Worm (Caenorhabditis elegans) whole organism, midembryonic: Measurements from ENCODE around the gene C01F6.14.

Source experiments
- T22C8.4 ChIP-seq: fragments of 200-800 bp; sonication (Bioruptor generic); IDR thresholded peaks from 2 replicates; pipeline ENCODE4 v1.3.6; 2022; ENCODE audit warnings: missing genetic modification characterization, missing compliant biosample characterization
- cog-1 ChIP-seq: sonication (generic microtip); optimal IDR thresholded peaks from 2 replicates; lab custom pipeline; 2016; ENCODE audit warnings: missing genetic modification characterization, missing compliant biosample characterization
- flt-1 ChIP-seq: fragments of 200-800 bp; sonication (Bioruptor generic); IDR thresholded peaks from 2 replicates; pipeline ENCODE4 v1.3.6; 2022; ENCODE audit warnings: missing genetic modification characterization, missing compliant biosample characterization
- klf-2 ChIP-seq: fragments of 200-800 bp; sonication (Bioruptor generic); conservative IDR thresholded peaks from 2 replicates; pipeline ENCODE4 v1.3.6; 2022; ENCODE audit warnings: missing genetic modification reagents, missing genetic modification characterization, missing compliant biosample characterization
- med-1 ChIP-seq: sonication (generic microtip); optimal IDR thresholded peaks from 2 replicates; lab custom pipeline; 2017; ENCODE audit warnings: missing genetic modification characterization, mild to moderate bottlenecking, missing compliant biosample characterization, antibody characterized with exemption, missing genetic modification reagents; ENCODE audit not compliant: insufficient read depth
- ref-1 ChIP-seq: fragments of 200-800 bp; sonication (Bioruptor generic); conservative IDR thresholded peaks from 2 replicates; pipeline ENCODE4 v1.3.6; 2022; ENCODE audit warnings: missing genetic modification reagents, missing genetic modification characterization, missing compliant biosample characterization
- tab-1 ChIP-seq: fragments of 200-800 bp; sonication (Bioruptor generic); IDR thresholded peaks from 2 replicates; pipeline ENCODE4 v1.3.6; 2022; ENCODE audit warnings: missing genetic modification characterization, missing compliant biosample characterization
- ztf-23 ChIP-seq: fragments of 200-800 bp; sonication (Bioruptor generic); IDR thresholded peaks from 2 replicates; pipeline ENCODE4 v1.3.6; 2022; ENCODE audit warnings: missing genetic modification reagents, missing genetic modification characterization, missing compliant biosample characterization
- ztf-29 ChIP-seq: fragments of 200-800 bp; sonication (Bioruptor generic); IDR thresholded peaks from 2 replicates; pipeline ENCODE4 v1.3.6; 2022; ENCODE audit warnings: missing genetic modification reagents, missing genetic modification characterization, missing compliant biosample characterization

The C01F6.14 gene

DNA sequence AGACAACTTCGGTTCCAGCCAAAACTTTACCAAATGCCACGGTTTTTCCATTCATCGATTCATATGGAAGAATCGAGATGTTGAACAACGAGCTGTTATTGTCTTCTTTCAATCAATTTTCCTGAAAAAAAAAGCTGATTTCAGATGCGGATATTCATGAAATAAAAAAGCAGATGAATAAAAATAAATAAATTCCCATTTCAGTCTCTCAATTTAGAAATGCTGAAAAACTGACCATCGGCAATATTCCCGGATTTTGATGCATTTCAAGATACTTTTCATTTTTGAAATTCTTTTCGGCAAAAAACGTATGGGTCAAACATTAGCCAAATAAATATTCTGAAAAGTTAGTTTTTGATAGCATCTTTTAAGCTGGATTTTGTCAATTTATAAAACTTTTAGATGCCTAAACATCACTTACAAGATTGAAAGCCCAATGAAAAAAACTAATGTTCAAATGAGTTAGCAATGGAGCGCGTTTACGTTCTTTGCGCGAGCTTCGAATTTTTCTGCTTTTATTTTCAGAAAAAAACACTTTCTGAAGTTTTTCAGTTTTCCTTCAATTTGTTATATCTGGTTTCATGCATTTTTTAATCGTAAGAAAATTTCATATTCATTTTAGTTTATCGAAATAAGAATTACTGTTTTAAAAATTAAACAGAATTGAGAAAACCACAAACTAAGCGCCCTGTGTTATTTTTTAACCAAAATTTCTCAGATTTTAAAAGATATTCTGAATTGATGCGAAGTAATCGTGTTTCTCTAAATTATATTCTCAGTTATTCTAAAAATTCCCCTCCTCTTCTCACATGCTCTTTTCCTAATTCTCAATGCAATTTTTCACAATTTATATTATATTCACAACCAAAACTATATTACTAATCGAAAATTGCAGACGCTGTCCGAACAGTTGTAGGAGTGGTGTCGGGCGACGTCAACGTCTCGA lies at the start of gene C01F6.14, which contains the start of gene fem-3:
Gene C01F6.14, minus strand, starts transcription at position 51 of the 946 bp plus-strand sequence.
Gene fem-3, plus strand, starts transcription at position 896 of the 946 bp plus-strand sequence.
- no peak for TF ChIP-seq T22C8.4 (GFP tag; lab: Robert Waterston, UW)
- no peak for TF ChIP-seq klf-2 (GFP tag; lab: Robert Waterston, UW)
- TF ChIP-seq med-1 (GFP tag; lab: Kevin White, UChicago) = no peak
- no peak for TF ChIP-seq ztf-23 (GFP tag; lab: Robert Waterston, UW)
- TF ChIP-seq ref-1 = no peak
- TF ChIP-seq ztf-29 (GFP tag; lab: Robert Waterston, UW) = no peak
- no peak for TF ChIP-seq cog-1
- no peak for TF ChIP-seq flt-1 (GFP tag; lab: Robert Waterston, UW)
- TF ChIP-seq tab-1 = no peak

DNA sequence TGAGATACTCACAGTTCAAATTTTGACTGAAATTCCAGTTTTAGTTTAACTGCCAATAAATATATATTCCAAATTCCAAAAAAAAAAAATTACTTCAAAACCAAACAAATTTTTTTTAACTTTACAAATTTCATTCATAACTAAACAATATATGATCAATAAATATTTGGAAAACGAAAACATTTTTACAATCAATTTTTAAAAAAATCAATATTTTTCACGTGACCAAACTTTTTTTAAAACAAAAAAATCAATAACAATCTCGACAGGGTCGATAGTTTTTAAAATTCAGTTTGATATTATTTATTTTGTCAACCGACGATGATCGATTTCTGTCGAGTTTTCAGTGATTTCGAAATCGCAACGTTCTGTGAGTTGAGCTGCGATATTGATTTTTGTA lies 46.3 kb upstream of the C01F6.14 start, which contains the start of gene F23B2.7:
Gene F23B2.7, plus strand, starts transcription at position 301 of the 400 bp plus-strand sequence.
- no peak for TF ChIP-seq T22C8.4 (GFP tag; lab: Robert Waterston, UW)
- TF ChIP-seq flt-1 (GFP tag; lab: Robert Waterston, UW) = no peak
- no peak for TF ChIP-seq ztf-23 (GFP tag; lab: Robert Waterston, UW)
- no peak for TF ChIP-seq med-1 (GFP tag; lab: Kevin White, UChicago)
- TF ChIP-seq klf-2 (GFP tag; lab: Robert Waterston, UW) = no peak

DNA sequence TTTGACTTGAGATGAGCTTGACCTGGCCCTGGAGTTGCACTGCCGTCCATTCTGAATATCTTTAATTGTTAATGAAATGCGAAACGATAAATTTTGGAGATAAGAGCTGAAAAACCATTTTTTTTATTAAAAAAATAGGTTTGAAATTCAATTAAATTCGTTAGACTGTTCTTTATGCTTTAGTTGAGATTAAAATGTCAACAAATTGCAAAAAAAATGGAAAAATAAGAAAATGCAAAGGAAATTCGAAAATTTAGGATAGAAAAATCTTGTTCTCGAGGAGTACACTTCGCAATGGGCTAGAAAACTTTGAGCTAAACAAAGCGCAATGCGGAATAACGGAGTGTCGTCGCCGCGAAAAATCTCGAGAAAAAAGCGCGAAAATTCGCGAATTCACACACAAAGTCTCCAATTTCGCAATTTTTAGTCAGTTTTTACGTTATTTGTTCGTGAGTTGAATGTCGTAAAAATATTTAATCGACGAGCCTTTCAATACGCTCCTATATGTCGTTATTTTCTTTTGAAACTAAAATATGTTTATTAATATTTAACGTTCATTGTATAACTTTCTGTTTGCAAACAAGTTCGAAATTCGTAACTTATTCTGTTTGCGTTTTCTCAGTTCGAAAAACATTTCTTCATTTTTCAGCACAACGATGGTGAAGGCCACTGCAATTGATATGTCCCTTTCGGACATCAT lies 43.0 kb upstream of the C01F6.14 start, which contains the start of the genes rpb-12 and aly-2:
Gene rpb-12, minus strand, starts transcription at position 51 of the 700 bp plus-strand sequence.
Gene aly-2, plus strand, starts transcription at position 650 of the 700 bp plus-strand sequence.
- TF ChIP-seq ztf-23 (GFP tag; lab: Robert Waterston, UW) (no peak), med-1 (GFP tag; lab: Kevin White, UChicago) (no peak), ztf-29 (GFP tag; lab: Robert Waterston, UW) (no peak), ref-1 (no peak), T22C8.4 (GFP tag; lab: Robert Waterston, UW) (no peak), tab-1 (no peak), flt-1 (GFP tag; lab: Robert Waterston, UW) (no peak), cog-1 (no peak)

DNA sequence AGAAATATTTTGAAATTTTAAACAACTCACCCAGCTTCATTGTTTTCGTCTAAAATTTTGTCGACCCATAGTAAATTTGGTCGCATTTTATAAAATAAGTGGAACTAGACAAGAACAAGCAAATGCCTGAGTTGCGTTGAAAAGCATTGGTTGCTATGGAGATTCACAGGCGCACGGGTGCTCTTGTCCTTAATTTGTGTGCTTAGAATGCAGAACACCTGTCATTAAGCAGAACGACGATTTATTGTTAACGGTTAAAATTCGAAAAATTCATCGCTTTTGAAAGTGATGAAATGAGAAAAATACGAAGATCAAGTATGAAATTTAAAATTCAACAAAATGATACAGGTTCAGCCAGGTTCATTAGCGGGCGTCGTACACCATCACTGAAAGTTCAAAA lies 42.2 kb upstream of the C01F6.14 start, which contains the start of gene daf-10:
Gene daf-10, minus strand, starts transcription at position 101 of the 400 bp plus-strand sequence.
- TF ChIP-seq cog-1 (no peak), T22C8.4 (GFP tag; lab: Robert Waterston, UW) (no peak), med-1 (GFP tag; lab: Kevin White, UChicago) (no peak), ztf-29 (GFP tag; lab: Robert Waterston, UW) (no peak), klf-2 (GFP tag; lab: Robert Waterston, UW) (no peak), ztf-23 (GFP tag; lab: Robert Waterston, UW) (no peak), ref-1 (no peak), flt-1 (GFP tag; lab: Robert Waterston, UW) (no peak), tab-1 (no peak)

DNA sequence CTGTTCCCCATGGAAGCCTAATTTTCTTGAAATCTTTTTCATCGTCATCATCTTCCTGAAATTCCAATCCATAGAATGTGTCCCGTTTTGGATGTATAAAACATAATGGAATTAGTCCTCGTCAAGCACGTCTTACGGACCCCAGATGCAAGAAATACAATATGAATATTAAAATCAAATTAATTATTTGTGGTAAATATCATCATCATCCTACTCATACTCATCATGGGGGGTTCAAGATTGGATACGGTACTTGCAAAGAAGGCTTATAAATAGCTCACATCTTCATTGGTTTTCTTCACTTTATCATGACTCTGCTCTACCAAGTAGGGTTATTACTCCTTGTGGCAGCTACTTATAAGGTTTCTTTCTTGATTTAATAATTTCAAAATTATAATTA lies 40.5 kb upstream of the C01F6.14 start, which contains the start of gene flp-1:
Gene flp-1, plus strand, starts transcription at position 301 of the 400 bp plus-strand sequence.
- TF ChIP-seq ztf-23 (GFP tag; lab: Robert Waterston, UW) = no peak
- TF ChIP-seq tab-1 = no peak
- no peak for TF ChIP-seq med-1 (GFP tag; lab: Kevin White, UChicago)
- no peak for TF ChIP-seq ref-1
- TF ChIP-seq cog-1 = no peak
- no peak for TF ChIP-seq flt-1 (GFP tag; lab: Robert Waterston, UW)
- no peak for TF ChIP-seq T22C8.4 (GFP tag; lab: Robert Waterston, UW)
- no peak for TF ChIP-seq ztf-29 (GFP tag; lab: Robert Waterston, UW)
- no peak for TF ChIP-seq klf-2 (GFP tag; lab: Robert Waterston, UW)

DNA sequence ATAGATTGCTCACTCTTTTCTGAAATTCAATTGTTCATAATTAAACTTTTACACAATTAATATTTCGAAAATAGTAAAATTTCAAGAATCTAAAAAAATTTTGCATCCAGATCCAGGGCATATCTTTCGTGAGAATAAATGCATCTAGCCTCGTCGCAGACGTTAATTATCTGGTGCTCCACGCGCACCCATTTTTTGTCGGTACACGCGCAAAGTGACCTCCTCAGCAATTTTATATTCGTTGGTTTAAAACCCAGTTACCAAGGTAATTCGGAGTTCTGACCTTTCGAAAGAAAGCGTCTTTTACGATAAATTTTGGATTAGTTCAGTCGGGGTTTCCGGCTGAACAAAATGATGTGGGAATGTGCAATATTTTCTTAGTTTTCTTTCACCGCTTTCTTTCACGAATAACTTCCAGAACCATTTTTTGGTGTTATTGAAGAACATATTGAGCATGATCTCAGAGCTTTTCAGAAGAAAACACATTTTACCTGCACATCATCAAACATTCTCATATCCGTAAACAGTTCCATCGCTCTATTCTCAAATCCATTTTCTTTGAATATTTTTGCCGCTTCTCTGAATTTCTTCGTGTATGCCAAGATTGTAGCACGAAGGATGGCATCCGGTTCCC lies 36.4 kb upstream of the C01F6.14 start:
- no peak for TF ChIP-seq ztf-23 (GFP tag; lab: Robert Waterston, UW)
- TF ChIP-seq flt-1 (GFP tag; lab: Robert Waterston, UW) = no peak
- no peak for TF ChIP-seq klf-2 (GFP tag; lab: Robert Waterston, UW)
- no peak for TF ChIP-seq med-1 (GFP tag; lab: Kevin White, UChicago)
- TF ChIP-seq T22C8.4 (GFP tag; lab: Robert Waterston, UW) = no peak
- no peak for TF ChIP-seq tab-1
- TF ChIP-seq cog-1 = no peak
- no peak for TF ChIP-seq ref-1
- TF ChIP-seq ztf-29 (GFP tag; lab: Robert Waterston, UW) = no peak

DNA sequence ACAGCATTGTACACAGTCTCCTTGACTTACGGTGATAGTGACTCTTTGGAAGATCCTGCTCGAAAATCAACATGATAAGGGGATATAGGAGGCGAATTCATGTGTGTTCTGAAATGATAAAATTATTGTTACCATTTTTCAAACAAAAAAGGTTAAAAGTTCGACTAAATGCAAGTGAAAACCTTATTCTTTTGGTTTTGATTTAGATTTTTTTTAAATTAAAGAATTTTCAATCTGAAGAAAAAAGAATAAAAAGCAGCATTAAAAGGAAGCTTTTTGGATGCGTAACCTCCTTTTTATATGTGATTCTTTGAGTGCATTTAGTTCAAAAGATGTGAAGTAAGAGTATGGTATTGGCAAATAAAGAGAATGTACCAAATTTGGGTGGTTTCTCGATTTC lies 31.5 kb upstream of the C01F6.14 start, which contains the start of gene delm-1:
Gene delm-1, minus strand, starts transcription at position 101 of the 400 bp plus-strand sequence.
- TF ChIP-seq ztf-29 (GFP tag; lab: Robert Waterston, UW) = no peak
- no peak for TF ChIP-seq cog-1
- TF ChIP-seq ref-1 = no peak
- no peak for TF ChIP-seq ztf-23 (GFP tag; lab: Robert Waterston, UW)
- TF ChIP-seq tab-1 = no peak
- TF ChIP-seq T22C8.4 (GFP tag; lab: Robert Waterston, UW) = no peak
- no peak for TF ChIP-seq med-1 (GFP tag; lab: Kevin White, UChicago)
- TF ChIP-seq flt-1 (GFP tag; lab: Robert Waterston, UW) = no peak
- no peak for TF ChIP-seq klf-2 (GFP tag; lab: Robert Waterston, UW)

DNA sequence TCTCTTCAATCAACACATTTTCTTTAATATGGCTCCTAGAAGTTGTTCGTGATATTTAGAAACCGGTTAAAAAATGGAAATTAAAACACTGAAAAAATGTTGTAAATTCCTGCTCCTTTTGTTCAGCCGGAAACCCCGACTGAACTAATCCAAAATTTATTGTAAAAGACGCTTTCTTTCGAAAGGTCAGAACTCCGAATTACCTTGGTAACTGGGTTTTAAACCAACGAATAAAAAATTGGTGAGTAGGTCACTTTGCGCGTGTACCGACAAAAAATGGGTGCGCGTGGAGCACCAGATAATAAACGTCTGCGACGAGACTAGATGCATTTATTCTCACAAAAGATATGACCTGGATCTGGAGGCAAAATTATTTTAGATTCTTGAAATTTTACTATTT lies 26.7 kb upstream of the C01F6.14 start:
- TF ChIP-seq klf-2 (GFP tag; lab: Robert Waterston, UW) (no peak), flt-1 (GFP tag; lab: Robert Waterston, UW) (no peak), med-1 (GFP tag; lab: Kevin White, UChicago) (no peak), T22C8.4 (GFP tag; lab: Robert Waterston, UW) (no peak), cog-1 (no peak), ref-1 (no peak), ztf-23 (GFP tag; lab: Robert Waterston, UW) (no peak), tab-1 (no peak), ztf-29 (GFP tag; lab: Robert Waterston, UW) (no peak)
